Worm (Caenorhabditis elegans): Measurements from ENCODE around the gene srx-115.

- TF ChIP-seq npax-4 (tag; optimal IDR thresholded peaks at IDR 0.05) (no peak), pqm-1 (tag; optimal IDR thresholded peaks at IDR 0.05) (no peak), hlh-8 (tag; optimal IDR thresholded peaks at IDR 0.05) (no peak), syd-9 (tag; optimal IDR thresholded peaks at IDR 0.05) (no peak)
These were observed 29.4 kb downstream of the srx-115 start, which contains the start of gene magu-2 for ce11 chrV:8800978-8801559.
